Fruit fly (Drosophila melanogaster) whole organism, embryonic: Measurements from ENCODE around the gene Ac13E.
A peak's percentile ranks its signal among the peaks of the same experiment; 100 is the strongest.

Source experiments
- Blimp-1 ChIP-seq: fragments of 200-800 bp; sonication (Bioruptor generic); optimal IDR thresholded peaks from 3 replicates; lab custom pipeline; 2018; ENCODE audit warnings: missing biosample characterization, missing genetic modification characterization, mild to moderate bottlenecking, moderate library complexity, missing genetic modification reagents
- CG11093 ChIP-seq: fragments of 200-800 bp; sonication (Bioruptor generic); IDR thresholded peaks from 3 replicates; pipeline ENCODE4 v1.3.6; 2022; ENCODE audit warnings: missing biosample characterization, missing genetic modification characterization
- CG11504 ChIP-seq: fragments of 200-800 bp; sonication (Bioruptor generic); optimal IDR thresholded peaks from 3 replicates; lab custom pipeline; 2019; ENCODE audit warnings: missing biosample characterization, mild to moderate bottlenecking, missing genetic modification characterization, moderate library complexity
- CG13894 ChIP-seq: fragments of 200-800 bp; sonication (Bioruptor generic); optimal IDR thresholded peaks from 3 replicates; lab custom pipeline; 2018; ENCODE audit warnings: missing biosample characterization, mild to moderate bottlenecking, missing genetic modification characterization, moderate library complexity
- CG15011 ChIP-seq: fragments of 200-800 bp; sonication (Bioruptor generic); optimal IDR thresholded peaks from 3 replicates; lab custom pipeline; 2018; ENCODE audit warnings: missing biosample characterization, mild to moderate bottlenecking, missing genetic modification characterization
- CG15269 ChIP-seq: fragments of 200-800 bp; sonication (Bioruptor generic); optimal IDR thresholded peaks from 2 replicates; lab custom pipeline; 2018; ENCODE audit warnings: missing biosample characterization, mild to moderate bottlenecking, missing genetic modification characterization, moderate library complexity
- CG15479 ChIP-seq: fragments of 200-800 bp; sonication (Bioruptor generic); optimal IDR thresholded peaks from 3 replicates; lab custom pipeline; 2019; ENCODE audit warnings: missing biosample characterization, mild to moderate bottlenecking, missing genetic modification characterization, moderate library complexity
- CG2889 ChIP-seq: fragments of 200-800 bp; sonication (Bioruptor generic); IDR thresholded peaks from 3 replicates; pipeline ENCODE4 v1.3.6; 2022; ENCODE audit warnings: missing biosample characterization, missing genetic modification characterization
- CG3726 ChIP-seq: fragments of 200-800 bp; sonication (Bioruptor generic); IDR thresholded peaks from 3 replicates; pipeline ENCODE4, ENCODE4 v1.3.6; 2022; ENCODE audit warnings: missing biosample characterization, missing genetic modification characterization
- CG3995 ChIP-seq: fragments of 200-800 bp; sonication (Bioruptor generic); optimal IDR thresholded peaks from 3 replicates; lab custom pipeline; 2016; ENCODE audit warnings: missing biosample characterization, missing genetic modification characterization
- CG4854 ChIP-seq: fragments of 200-800 bp; sonication (Bioruptor generic); optimal IDR thresholded peaks from 2 replicates; lab custom pipeline; 2016; ENCODE audit warnings: missing biosample characterization, missing genetic modification characterization, inconsistent platforms
- CG5245 ChIP-seq: fragments of 200-800 bp; sonication (Bioruptor generic); optimal IDR thresholded peaks from 3 replicates; lab custom pipeline; 2016; ENCODE audit warnings: missing biosample characterization, missing genetic modification characterization
- CG6272 ChIP-seq: fragments of 200-800 bp; sonication (Bioruptor generic); IDR thresholded peaks from 2 replicates; pipeline ENCODE4 v1.3.6; 2022; ENCODE audit warnings: missing biosample characterization, missing genetic modification characterization
- CG7556 ChIP-seq: fragments of 200-800 bp; sonication (Bioruptor generic); optimal IDR thresholded peaks from 2 replicates; lab custom pipeline; 2017; ENCODE audit warnings: missing biosample characterization, mild to moderate bottlenecking, missing genetic modification characterization
- CG7745 ChIP-seq: fragments of 200-800 bp; sonication (Bioruptor generic); optimal IDR thresholded peaks from 2 replicates; lab custom pipeline; 2018; ENCODE audit warnings: missing biosample characterization, mild to moderate bottlenecking, missing genetic modification characterization, moderate library complexity
- CG7963 ChIP-seq: fragments of 200-800 bp; sonication (Bioruptor generic); IDR thresholded peaks from 3 replicates; pipeline ENCODE4 v1.3.6; 2022; ENCODE audit warnings: missing biosample characterization, missing genetic modification characterization; ENCODE audit not compliant: partially characterized antibody
- CG8359 ChIP-seq: fragments of 200-800 bp; sonication (Bioruptor generic); optimal IDR thresholded peaks from 2 replicates; lab custom pipeline; 2017; ENCODE audit warnings: missing biosample characterization, mild to moderate bottlenecking, missing genetic modification characterization, borderline replicate concordance
- CG9609 ChIP-seq: fragments of 200-800 bp; sonication (Bioruptor generic); optimal IDR thresholded peaks from 3 replicates; lab custom pipeline; 2016; ENCODE audit warnings: missing biosample characterization, missing genetic modification characterization
- CoRest ChIP-seq: fragments of 200-800 bp; sonication (Bioruptor generic); optimal IDR thresholded peaks from 3 replicates; lab custom pipeline; 2018; ENCODE audit warnings: missing biosample characterization, mild to moderate bottlenecking, missing genetic modification characterization, moderate library complexity
- CrebB ChIP-seq: fragments of 200-800 bp; sonication (Bioruptor generic); optimal IDR thresholded peaks from 3 replicates; lab custom pipeline; 2018; ENCODE audit warnings: missing biosample characterization, mild to moderate bottlenecking, missing genetic modification characterization
- Dek ChIP-seq: fragments of 200-800 bp; sonication (Bioruptor generic); optimal IDR thresholded peaks from 3 replicates; lab custom pipeline; 2019; ENCODE audit warnings: missing biosample characterization, mild to moderate bottlenecking, missing genetic modification characterization, moderate library complexity
- Dref ChIP-seq: fragments of 200-800 bp; sonication (Bioruptor generic); IDR thresholded peaks from 2 replicates; pipeline ENCODE4 v1.3.6; 2022; ENCODE audit warnings: missing biosample characterization, missing genetic modification characterization
- ERR ChIP-seq: fragments of 200-800 bp; sonication (Bioruptor generic); optimal IDR thresholded peaks from 2 replicates; lab custom pipeline; 2016; ENCODE audit warnings: missing biosample characterization, missing genetic modification characterization
- Hsf ChIP-seq: fragments of 200-800 bp; sonication (Bioruptor generic); optimal IDR thresholded peaks from 3 replicates; lab custom pipeline; 2016; ENCODE audit warnings: missing biosample characterization, missing genetic modification characterization
- Med ChIP-seq: fragments of 200-800 bp; sonication (Bioruptor generic); peaks from one replicate; lab custom pipeline; 2016; ENCODE audit warnings: missing biosample characterization, missing genetic modification characterization, mild to moderate bottlenecking, inconsistent platforms, moderate library complexity
- NK7.1 ChIP-seq: fragments of 200-800 bp; sonication (Bioruptor generic); optimal IDR thresholded peaks from 3 replicates; lab custom pipeline; 2016; ENCODE audit warnings: missing biosample characterization, missing genetic modification characterization
- Oli ChIP-seq: fragments of 200-800 bp; sonication (Bioruptor generic); optimal IDR thresholded peaks from 2 replicates; lab custom pipeline; 2018; ENCODE audit warnings: missing biosample characterization, mild to moderate bottlenecking, missing genetic modification characterization, moderate library complexity
- Opbp ChIP-seq: fragments of 200-800 bp; sonication (Bioruptor generic); IDR thresholded peaks from 3 replicates; pipeline ENCODE4 v1.3.6; 2022; ENCODE audit warnings: missing biosample characterization, missing genetic modification characterization; ENCODE audit not compliant: partially characterized antibody
- Sin3A ChIP-seq: fragments of >200 bp; optimal IDR thresholded peaks from 2 replicates; lab custom pipeline; 2018
- Sox100B ChIP-seq: fragments of 200-800 bp; sonication (Bioruptor generic); optimal IDR thresholded peaks from 3 replicates; lab custom pipeline; 2018; ENCODE audit warnings: missing biosample characterization, mild to moderate bottlenecking, missing genetic modification characterization
- chinmo ChIP-seq: fragments of 200-800 bp; sonication (Bioruptor generic); IDR thresholded peaks from 4 replicates; pipeline ENCODE4 v1.3.6; 2022; ENCODE audit warnings: missing biosample characterization, missing genetic modification characterization; ENCODE audit not compliant: partially characterized antibody
- croc ChIP-seq: fragments of 200-800 bp; sonication (Bioruptor generic); conservative IDR thresholded peaks from 3 replicates; pipeline ENCODE4 v1.3.6; 2022; ENCODE audit warnings: missing biosample characterization, missing genetic modification characterization
- crp ChIP-seq, 2 experiments: fragments of 200-800 bp; sonication (Bioruptor generic); optimal IDR thresholded peaks; 2 replicates in 1 of 2; 3 replicates in 1 of 2; lab custom pipeline; 2017; ENCODE audit warnings: missing biosample characterization in 2 of 2, missing genetic modification characterization in 2 of 2, mild to moderate bottlenecking in 1 of 2, moderate library complexity in 1 of 2
- dmrt99B ChIP-seq: fragments of 200-800 bp; sonication (Bioruptor generic); optimal IDR thresholded peaks from 2 replicates; lab custom pipeline; 2018; ENCODE audit warnings: missing biosample characterization, mild to moderate bottlenecking, missing genetic modification characterization, moderate library complexity
- en ChIP-seq: fragments of 200-800 bp; sonication (Bioruptor generic); optimal IDR thresholded peaks from 2 replicates; lab custom pipeline; 2016; ENCODE audit warnings: missing biosample characterization, missing genetic modification characterization
- fd102C ChIP-seq: fragments of 200-800 bp; sonication (Bioruptor generic); optimal IDR thresholded peaks from 2 replicates; lab custom pipeline; 2018; ENCODE audit warnings: missing biosample characterization, mild to moderate bottlenecking, missing genetic modification characterization, moderate library complexity
- fd64A ChIP-seq: fragments of 200-800 bp; sonication (Bioruptor generic); optimal IDR thresholded peaks from 3 replicates; lab custom pipeline; 2018; ENCODE audit warnings: missing biosample characterization, mild to moderate bottlenecking, missing genetic modification characterization
- gcm2 ChIP-seq: fragments of 200-800 bp; sonication (Bioruptor generic); optimal IDR thresholded peaks from 2 replicates; lab custom pipeline; 2016; ENCODE audit warnings: missing biosample characterization, missing genetic modification characterization
- gem ChIP-seq: fragments of 200-800 bp; sonication (Bioruptor generic); optimal IDR thresholded peaks from 2 replicates; lab custom pipeline; 2019; ENCODE audit warnings: missing biosample characterization, mild to moderate bottlenecking, missing genetic modification characterization, moderate library complexity
- her ChIP-seq: fragments of 200-800 bp; sonication (Bioruptor generic); optimal IDR thresholded peaks from 2 replicates; lab custom pipeline; 2016; ENCODE audit warnings: missing biosample characterization, missing genetic modification characterization
- hth ChIP-seq: fragments of >200 bp; optimal IDR thresholded peaks from 2 replicates; lab custom pipeline; 2017; ENCODE audit warnings: inconsistent platforms
- insv ChIP-seq, 2 experiments: fragments of 200-800 bp; sonication (Bioruptor generic); optimal IDR thresholded peaks; 3 replicates each; lab custom pipeline; 2016 to 2018; ENCODE audit warnings: missing biosample characterization in 2 of 2, missing genetic modification characterization in 2 of 2
- lbe ChIP-seq: fragments of 200-800 bp; sonication (Bioruptor generic); optimal IDR thresholded peaks from 2 replicates; lab custom pipeline; 2016; ENCODE audit warnings: missing biosample characterization, mild to moderate bottlenecking, missing genetic modification characterization
- mirr ChIP-seq: fragments of 200-800 bp; sonication (Bioruptor generic); optimal IDR thresholded peaks from 3 replicates; lab custom pipeline; 2018; ENCODE audit warnings: missing biosample characterization, mild to moderate bottlenecking, missing genetic modification characterization
- pb ChIP-seq: fragments of 200-800 bp; sonication (Bioruptor generic); optimal IDR thresholded peaks from 3 replicates; lab custom pipeline; 2016; ENCODE audit warnings: missing biosample characterization, missing genetic modification characterization
- pita ChIP-seq: fragments of 200-800 bp; sonication (Bioruptor generic); optimal IDR thresholded peaks from 2 replicates; lab custom pipeline; 2017; ENCODE audit warnings: missing biosample characterization, mild to moderate bottlenecking, missing genetic modification characterization
- sens-2 ChIP-seq: fragments of 200-800 bp; sonication (Bioruptor generic); IDR thresholded peaks from 2 replicates; pipeline ENCODE4 v1.3.6; 2022; ENCODE audit warnings: missing biosample characterization, missing genetic modification characterization
- slbo ChIP-seq: fragments of 200-800 bp; sonication (Bioruptor generic); IDR thresholded peaks from 2 replicates; pipeline ENCODE4 v1.3.6; 2022; ENCODE audit warnings: missing biosample characterization, missing genetic modification characterization
- wor ChIP-seq: fragments of 200-800 bp; sonication (Bioruptor generic); IDR thresholded peaks from 2 replicates; pipeline ENCODE4 v1.3.6; 2022; ENCODE audit warnings: missing biosample characterization, missing genetic modification characterization
- z ChIP-seq: fragments of 200-800 bp; sonication (Bioruptor generic); IDR thresholded peaks from 3 replicates; pipeline ENCODE4 v1.3.6; 2022; ENCODE audit warnings: missing biosample characterization, missing genetic modification characterization

The Ac13E gene

DNA sequence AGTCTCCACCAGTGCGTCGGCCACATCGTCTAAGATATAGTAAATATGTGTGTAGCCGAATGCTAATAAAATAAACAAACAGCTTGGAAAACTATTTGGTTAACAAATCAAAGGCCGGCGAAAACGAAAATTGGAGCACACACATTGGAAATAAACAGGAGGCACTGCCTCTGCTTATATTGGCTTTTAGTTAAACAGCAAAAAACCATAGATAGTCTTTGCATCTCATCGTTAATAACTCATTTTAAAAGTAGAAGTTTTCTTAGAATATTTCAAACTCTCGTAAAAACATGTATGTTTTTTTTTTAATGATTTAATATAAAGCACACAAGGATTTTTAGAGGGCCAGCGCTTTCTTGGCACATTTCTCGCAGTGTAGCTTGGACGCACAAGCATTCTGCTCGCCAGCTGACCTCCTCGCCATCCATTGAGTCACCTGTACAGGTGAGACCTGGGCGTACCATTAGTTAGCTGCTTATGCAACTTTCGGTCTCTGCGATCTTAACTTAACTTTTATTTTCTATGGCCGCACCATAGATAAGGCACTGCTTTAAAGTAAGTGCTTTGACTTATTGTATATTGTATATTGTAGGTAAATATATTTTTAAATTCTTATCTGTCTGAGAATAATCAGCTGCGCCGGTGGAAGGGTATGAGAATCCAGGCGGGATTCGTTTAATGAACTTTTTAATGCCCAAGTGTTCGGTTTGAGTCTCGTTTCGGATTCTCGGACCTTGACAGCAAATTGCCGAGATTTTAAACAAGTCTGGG is 37.8 kb upstream of the Ac13E start (continued):
- TF ChIP-seq sens-2 (GFP tag; lab: Robert Waterston, UW) (no peak), pita (GFP tag; lab: Kevin White, UChicago) (no peak), CG2889 (GFP tag; lab: Robert Waterston, UW) (no peak), CrebB (tag; lab: Kevin White, UChicago) (no peak), CG7963 (no peak), Oli (tag; lab: Kevin White, UChicago) (peak; percentile 41), CG6272 (peak; percentile 34; the same call in 1 of the 2 replicates), CG13894 (tag; lab: Kevin White, UChicago) (no peak), CG4854 (GFP tag; lab: Kevin White, UChicago) (peak; percentile 14), z (no peak), CoRest (tag; lab: Kevin White, UChicago) (peak; percentile 41), hth (lab: Kevin White, UChicago) (no peak), gem (peak; percentile 67), Dek (no peak), lbe (no peak), pb (no peak), CG8359 (GFP tag; lab: Kevin White, UChicago) (no peak), CG3995 (GFP tag; lab: Kevin White, UChicago) (no peak), chinmo (GFP tag; lab: Robert Waterston, UW) (no peak), her (GFP tag; lab: Kevin White, UChicago) (peak; percentile 23), Sin3A (lab: Kevin White, UChicago) (no peak), Med (GFP tag; lab: Kevin White, UChicago) (peak; percentile 76), dmrt99B (peak; percentile 56), wor (GFP tag; lab: Robert Waterston, UW) (no peak), CG7556 (GFP tag; lab: Kevin White, UChicago) (peak; percentile 31), CG5245 (GFP tag; lab: Kevin White, UChicago) (no peak), CG3726 (GFP tag; lab: Robert Waterston, UW) (no peak), Sox100B (GFP tag; lab: Kevin White, UChicago) (peak; percentile 24), slbo (GFP tag; lab: Robert Waterston, UW) (peak; percentile 52; the same call in 1 of the 2 replicates), Opbp (no peak), fd102C (GFP tag; lab: Kevin White, UChicago) (no peak), gcm2 (GFP tag; lab: Kevin White, UChicago) (no peak), NK7.1 (no peak), mirr (GFP tag; lab: Kevin White, UChicago) (no peak), ERR (GFP tag; lab: Kevin White, UChicago) (no peak), Blimp-1 (peak; percentile 38), croc (GFP tag; lab: Robert Waterston, UW) (0 out of 3 replicates have a peak, but pooled peaks have one; percentile 30), CG11504 (tag; lab: Kevin White, UChicago) (peak; percentile 58), crp (GFP tag; optimal IDR thresholded peaks at IDR 0.05; lab: Kevin White, UChicago) (no peak), fd64A (GFP tag; lab: Kevin White, UChicago) (no peak), Hsf (GFP tag; lab: Kevin White, UChicago) (peak; percentile 13), Dref (GFP tag; lab: Robert Waterston, UW) (no peak), CG9609 (GFP tag; lab: Kevin White, UChicago) (no peak), CG11093 (GFP tag; lab: Robert Waterston, UW) (no peak), CG15269 (peak; percentile 54), CG7745 (no peak), CG15011 (GFP tag; lab: Kevin White, UChicago) (no peak), insv (GFP tag; optimal IDR thresholded peaks at IDR 0.05; lab: Kevin White, UChicago) (no peak), en (GFP tag; lab: Kevin White, UChicago) (no peak), CG15479 (GFP tag; lab: Kevin White, UChicago) (no peak)
